Fruit fly (Drosophila melanogaster): ENCODE data around the gene Fntb.

Gene Fntb

dm6 chr3R:16453597-16453996, 20.8 kb downstream of the Fntb start, which contains the start of gene Pak3 (continued):
- TF ChIP-seq CG11696 (GFP tag; IDR thresholded peaks at IDR 0.05) (no peak), Hey (tag; optimal IDR thresholded peaks at IDR 0.05) (no peak), CkIIα-i1 (GFP tag; IDR thresholded peaks at IDR 0.05) (no peak), CG33213 (GFP tag; optimal IDR thresholded peaks at IDR 0.05) (no peak), jumu (GFP tag; optimal IDR thresholded peaks at IDR 0.05) (no peak), CG14965 (GFP tag; optimal IDR thresholded peaks at IDR 0.05; ENCODE audit: borderline replicate concordance) (no peak), nerfin-2 (GFP tag; IDR thresholded peaks at IDR 0.05; ENCODE audit: partially characterized antibody) (peak; percentile 9; the same call in 1 of the 2 replicates), CG3407 (GFP tag; optimal IDR thresholded peaks at IDR 0.05) (no peak), nom (GFP tag; optimal IDR thresholded peaks at IDR 0.05) (peak; percentile 2), chm (GFP tag; IDR thresholded peaks at IDR 0.05) (no peak; the same call in 1 of the 2 replicates), CG1233 (GFP tag; optimal IDR thresholded peaks at IDR 0.05) (no peak), fd3F (GFP tag; optimal IDR thresholded peaks at IDR 0.05) (no peak), CG10462 (GFP tag; optimal IDR thresholded peaks at IDR 0.05) (no peak), zen2 (GFP tag; IDR thresholded peaks at IDR 0.05; ENCODE audit: partially characterized antibody) (peak; percentile 42; the same call in 1 of the 3 replicates), knrl (GFP tag; IDR thresholded peaks at IDR 0.05; ENCODE audit: partially characterized antibody) (peak; percentile 65), btn (GFP tag; optimal IDR thresholded peaks at IDR 0.05) (no peak), dati (GFP tag; IDR thresholded peaks at IDR 0.05) (no peak), CG13296 (GFP tag; optimal IDR thresholded peaks at IDR 0.05) (peak; percentile 12), z (GFP tag; IDR thresholded peaks at IDR 0.05) (no peak), CG2116 (GFP tag; optimal IDR thresholded peaks at IDR 0.05) (peak; percentile 60), CG9932 (GFP tag; IDR thresholded peaks at IDR 0.05) (peak; percentile 32; the same call in 1 of the 2 replicates), vvl (GFP tag; IDR thresholded peaks at IDR 0.05) (peak; percentile 33; the same call in 1 of the 2 replicates), ranshi (GFP tag; IDR thresholded peaks at IDR 0.05) (no peak), CG15514 (GFP tag; optimal IDR thresholded peaks at IDR 0.05) (peak; percentile 82), Fer1 (GFP tag; optimal IDR thresholded peaks at IDR 0.05) (peak; percentile 19), Bdp1 (GFP tag; optimal IDR thresholded peaks at IDR 0.05) (no peak), gro (GFP tag; optimal IDR thresholded peaks at IDR 0.05) (no peak), CG7839 (tag; optimal IDR thresholded peaks at IDR 0.05) (no peak), Sry-β (GFP tag; optimal IDR thresholded peaks at IDR 0.05) (no peak), H15 (GFP tag; IDR thresholded peaks at IDR 0.05) (no peak), CrebB (tag; optimal IDR thresholded peaks at IDR 0.05) (no peak), h (optimal IDR thresholded peaks at IDR 0.05) (no peak), lbe (GFP tag; optimal IDR thresholded peaks at IDR 0.05) (no peak), Myb (GFP tag; optimal IDR thresholded peaks at IDR 0.05) (no peak), CG3838 (GFP tag; optimal IDR thresholded peaks at IDR 0.05) (no peak), CG34224 (GFP tag; IDR thresholded peaks at IDR 0.05; ENCODE audit: partially characterized antibody) (no peak), Atf-2 (GFP tag; optimal IDR thresholded peaks at IDR 0.05) (no peak), hkb (optimal IDR thresholded peaks at IDR 0.05) (no peak), hkb (GFP tag; IDR thresholded peaks at IDR 0.05) (no peak), CG11723 (GFP tag; optimal IDR thresholded peaks at IDR 0.05) (no peak), Xrp1 (GFP tag; IDR thresholded peaks at IDR 0.05) (no peak), kah (GFP tag; optimal IDR thresholded peaks at IDR 0.05) (no peak), CG2875 (GFP tag; optimal IDR thresholded peaks at IDR 0.05) (no peak), dmrt11E (tag; optimal IDR thresholded peaks at IDR 0.05) (no peak), hth (optimal IDR thresholded peaks at IDR 0.05) (no peak), CG17912 (GFP tag; optimal IDR thresholded peaks at IDR 0.05) (no peak), ewg (GFP tag; optimal IDR thresholded peaks at IDR 0.05) (peak; percentile 40), shn (GFP tag; optimal IDR thresholded peaks at IDR 0.05) (no peak), Mrtf (GFP tag; IDR thresholded peaks at IDR 0.05) (no peak), amos (GFP tag; IDR thresholded peaks at IDR 0.05; ENCODE audit: partially characterized antibody) (peak; percentile 86), CG12391 (tag; optimal IDR thresholded peaks at IDR 0.05) (peak; percentile 36), CG1603 (tag; optimal IDR thresholded peaks at IDR 0.05) (peak; percentile 54)

Measured in whole organism, embryonic.